Fruit fly (Drosophila melanogaster) whole organism, pupa: Measurements from ENCODE around the gene Kaz1-ORFB.

ENCODE experiments used
- CG14655 ChIP-seq: fragments of 200-800 bp; sonication (Bioruptor generic); optimal IDR thresholded peaks from 3 replicates; lab custom pipeline; 2017; ENCODE audit warnings: mild to moderate bottlenecking, missing biosample characterization, missing genetic modification reagents, missing genetic modification characterization
- CG17806 ChIP-seq: fragments of 200-800 bp; sonication (Bioruptor generic); optimal IDR thresholded peaks from 2 replicates; lab custom pipeline; 2018; ENCODE audit warnings: missing biosample characterization, mild to moderate bottlenecking, missing genetic modification characterization, moderate library complexity
- CG4496 ChIP-seq: fragments of 200-800 bp; sonication (Bioruptor generic); IDR thresholded peaks from 3 replicates; pipeline ENCODE4 v1.3.6; 2022; ENCODE audit warnings: missing biosample characterization, missing genetic modification characterization
- D1 ChIP-seq: fragments of 200-800 bp; sonication (Bioruptor generic); optimal IDR thresholded peaks from 2 replicates; lab custom pipeline; 2018; ENCODE audit warnings: missing biosample characterization, mild to moderate bottlenecking, missing genetic modification characterization, moderate library complexity
- EcR ChIP-seq: fragments of 200-800 bp; sonication (Bioruptor generic); optimal IDR thresholded peaks from 3 replicates; lab custom pipeline; 2019; ENCODE audit warnings: missing biosample characterization, missing genetic modification characterization, mild to moderate bottlenecking, moderate library complexity, missing genetic modification reagents
- Pif1A ChIP-seq: fragments of 200-800 bp; sonication (Bioruptor generic); optimal IDR thresholded peaks from 3 replicates; lab custom pipeline; 2016; ENCODE audit warnings: missing biosample characterization, missing genetic modification characterization
- Pif1B ChIP-seq: fragments of 200-800 bp; sonication (Bioruptor generic); optimal IDR thresholded peaks from 3 replicates; lab custom pipeline; 2016; ENCODE audit warnings: missing biosample characterization, missing genetic modification characterization
- fd96Ca ChIP-seq: fragments of 200-800 bp; sonication (Bioruptor generic); IDR thresholded peaks from 3 replicates; pipeline ENCODE4 v1.3.6; 2022; ENCODE audit warnings: missing biosample characterization, missing genetic modification characterization

DNA sequence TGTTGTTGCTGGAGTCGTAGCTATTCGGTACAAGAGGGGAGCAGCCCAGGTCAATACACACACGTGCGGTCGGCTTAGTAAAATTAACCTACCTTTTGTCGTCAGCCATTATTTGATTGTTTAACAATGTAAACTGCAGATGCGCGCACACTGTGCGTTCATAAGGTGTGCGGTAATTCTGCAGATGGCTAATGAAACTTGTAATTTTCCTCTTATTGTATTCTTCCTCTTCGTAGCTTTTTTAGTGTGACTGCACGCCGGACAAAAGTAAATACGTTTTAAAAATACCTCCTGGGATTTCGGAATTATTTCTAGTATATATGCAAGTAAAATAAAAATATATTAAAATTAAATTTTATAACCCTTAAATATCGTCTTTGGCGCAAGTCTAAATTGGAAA lies 5.2 kb upstream of the Kaz1-ORFB start, which contains the start of gene Prp4k:
- TF ChIP-seq fd96Ca (GFP tag; lab: Robert Waterston, UW): no peak
- TF ChIP-seq EcR (GFP tag; lab: Kevin White, UChicago): peak; percentile 48
- no peak for TF ChIP-seq D1 (tag; lab: Kevin White, UChicago)
- no peak for TF ChIP-seq CG17806 (tag; lab: Kevin White, UChicago)
- TF ChIP-seq CG14655 (GFP tag; lab: Kevin White, UChicago): no peak
- TF ChIP-seq Pif1A: no peak
- 0 out of 3 replicates have a peak, but pooled peaks have one; percentile 36 for TF ChIP-seq CG4496
- no peak for TF ChIP-seq Pif1B
